Worm (Caenorhabditis elegans) whole organism, mixed stage, embryonic: ENCODE measurements around the gene F29C12.6.

Experiments used
- M03D4.4 ChIP-seq: sonication (generic microtip); optimal IDR thresholded peaks from 2 replicates; lab custom pipeline; 2017; ENCODE audit warnings: mild to moderate bottlenecking, missing genetic modification characterization, missing compliant biosample characterization
- bed-3 ChIP-seq: fragments of 200-800 bp; sonication (Bioruptor generic); optimal IDR thresholded peaks from 3 replicates; lab custom pipeline; 2018; ENCODE audit warnings: mild to moderate bottlenecking, missing genetic modification characterization, moderate library complexity, missing compliant biosample characterization
- blmp-1 ChIP-seq: fragments of 150-350 bp; optimal IDR thresholded peaks from 2 replicates; lab custom pipeline; 2014; ENCODE audit warnings: missing biosample characterization, missing genetic modification characterization
- ceh-39 ChIP-seq: fragments of 150-350 bp; optimal IDR thresholded peaks from 2 replicates; lab custom pipeline; 2014; ENCODE audit warnings: missing biosample characterization, missing genetic modification characterization
- ceh-43 ChIP-seq: fragments of 200-800 bp; sonication (Bioruptor generic); optimal IDR thresholded peaks from 2 replicates; lab custom pipeline; 2018; ENCODE audit warnings: mild to moderate bottlenecking, missing genetic modification characterization, moderate library complexity, missing compliant biosample characterization
- ceh-83 ChIP-seq: fragments of 200-800 bp; sonication (Bioruptor generic); optimal IDR thresholded peaks from 2 replicates; lab custom pipeline; 2018; ENCODE audit warnings: mild to moderate bottlenecking, missing genetic modification characterization, missing compliant biosample characterization
- ces-1 ChIP-seq: fragments of 150-350 bp; optimal IDR thresholded peaks from 2 replicates; lab custom pipeline; 2014; ENCODE audit warnings: missing biosample characterization, missing genetic modification reagents, missing genetic modification characterization
- cnd-1 ChIP-seq: fragments of 200-800 bp; sonication (Bioruptor generic); optimal IDR thresholded peaks from 2 replicates; lab custom pipeline; 2018; ENCODE audit warnings: mild to moderate bottlenecking, missing genetic modification characterization, missing compliant biosample characterization
- elt-1 ChIP-seq: sonication (generic microtip); optimal IDR thresholded peaks from 2 replicates; lab custom pipeline; 2017; ENCODE audit warnings: missing genetic modification characterization, mild to moderate bottlenecking, missing compliant biosample characterization, antibody characterized with exemption, moderate library complexity, borderline replicate concordance; ENCODE audit not compliant: insufficient read depth
- elt-3 ChIP-seq: fragments of 150-350 bp; optimal IDR thresholded peaks from 2 replicates; lab custom pipeline; 2014; ENCODE audit warnings: missing biosample characterization, missing genetic modification characterization
- flh-1 ChIP-seq: fragments of 200-800 bp; sonication (Bioruptor generic); optimal IDR thresholded peaks from 2 replicates; lab custom pipeline; 2018; ENCODE audit warnings: mild to moderate bottlenecking, missing genetic modification characterization, moderate library complexity, missing compliant biosample characterization
- ham-2 ChIP-seq: fragments of 200-800 bp; sonication (Bioruptor generic); optimal IDR thresholded peaks from 2 replicates; lab custom pipeline; 2018; ENCODE audit warnings: mild to moderate bottlenecking, missing genetic modification characterization, missing compliant biosample characterization
- hlh-1 ChIP-seq: fragments of 150-350 bp; optimal IDR thresholded peaks from 2 replicates; lab custom pipeline; 2014; ENCODE audit warnings: missing biosample characterization, missing genetic modification reagents, missing genetic modification characterization
- lin-13 ChIP-seq: fragments of 150-350 bp; optimal IDR thresholded peaks from 2 replicates; lab custom pipeline; 2014; ENCODE audit warnings: missing biosample characterization, missing genetic modification characterization
- lin-32 ChIP-seq: fragments of 200-800 bp; sonication (Bioruptor generic); optimal IDR thresholded peaks from 2 replicates; lab custom pipeline; 2018; ENCODE audit warnings: mild to moderate bottlenecking, missing genetic modification characterization, missing compliant biosample characterization
- lsy-2 ChIP-seq: fragments of 150-350 bp; optimal IDR thresholded peaks from 2 replicates; lab custom pipeline; 2014; ENCODE audit warnings: missing biosample characterization, missing genetic modification characterization
- mab-5 ChIP-seq: fragments of 150-350 bp; optimal IDR thresholded peaks from 2 replicates; lab custom pipeline; 2014; ENCODE audit warnings: missing biosample characterization, missing genetic modification characterization
- mep-1 ChIP-seq: fragments of 150-350 bp; optimal IDR thresholded peaks from 2 replicates; lab custom pipeline; 2017; ENCODE audit warnings: missing biosample characterization, missing genetic modification reagents, missing genetic modification characterization, inconsistent platforms
- mls-2 ChIP-seq: sonication (generic microtip); optimal IDR thresholded peaks from 2 replicates; lab custom pipeline; 2016; ENCODE audit warnings: mild to moderate bottlenecking, missing genetic modification characterization, moderate library complexity, missing compliant biosample characterization
- nhr-12 ChIP-seq: fragments of 150-350 bp; optimal IDR thresholded peaks from 2 replicates; lab custom pipeline; 2014; ENCODE audit warnings: missing biosample characterization, missing genetic modification characterization
- nhr-2 ChIP-seq: fragments of 150-350 bp; optimal IDR thresholded peaks from 2 replicates; lab custom pipeline; 2014; ENCODE audit warnings: missing biosample characterization, missing genetic modification characterization
- nhr-28 ChIP-seq: fragments of 150-350 bp; optimal IDR thresholded peaks from 2 replicates; lab custom pipeline; 2014; ENCODE audit warnings: missing biosample characterization, missing genetic modification characterization
- nhr-76 ChIP-seq: sonication (generic microtip); optimal IDR thresholded peaks from 2 replicates; lab custom pipeline; 2017; ENCODE audit warnings: missing biosample characterization, missing genetic modification characterization
- pha-4 ChIP-seq: fragments of 150-350 bp; optimal IDR thresholded peaks from 2 replicates; lab custom pipeline; 2018; ENCODE audit warnings: missing biosample characterization, missing genetic modification reagents, missing genetic modification characterization
- sem-2 ChIP-seq: fragments of 200-800 bp; sonication (Bioruptor generic); optimal IDR thresholded peaks from 2 replicates; lab custom pipeline; 2018; ENCODE audit warnings: mild to moderate bottlenecking, missing genetic modification characterization, missing compliant biosample characterization
- snpc-4 ChIP-seq: fragments of 150-350 bp; optimal IDR thresholded peaks from 2 replicates; lab custom pipeline; 2014; ENCODE audit warnings: missing biosample characterization, missing genetic modification characterization
- sptf-1 ChIP-seq: sonication (generic microtip); optimal IDR thresholded peaks from 2 replicates; lab custom pipeline; 2017; ENCODE audit warnings: mild to moderate bottlenecking, missing genetic modification characterization, moderate library complexity, missing compliant biosample characterization
- tbx-8 ChIP-seq: fragments of 200-800 bp; sonication (Bioruptor generic); optimal IDR thresholded peaks from 2 replicates; lab custom pipeline; 2018; ENCODE audit warnings: mild to moderate bottlenecking, missing genetic modification characterization, moderate library complexity, missing compliant biosample characterization
- unc-120 ChIP-seq: sonication (generic microtip); optimal IDR thresholded peaks from 2 replicates; lab custom pipeline; 2017; ENCODE audit warnings: missing genetic modification characterization, missing compliant biosample characterization; ENCODE audit not compliant: poor library complexity, severe bottlenecking
- unc-39 ChIP-seq: fragments of 150-350 bp; optimal IDR thresholded peaks from 2 replicates; lab custom pipeline; 2014; ENCODE audit warnings: missing biosample characterization, missing genetic modification characterization
- unc-62 ChIP-seq: fragments of 150-350 bp; optimal IDR thresholded peaks from 2 replicates; lab custom pipeline; 2014; ENCODE audit warnings: missing biosample characterization, missing genetic modification reagents, missing genetic modification characterization
- zip-8 ChIP-seq: fragments of 150-350 bp; optimal IDR thresholded peaks from 2 replicates; lab custom pipeline; 2014; ENCODE audit warnings: missing biosample characterization, missing genetic modification characterization
- ztf-11 ChIP-seq: fragments of 150-350 bp; optimal IDR thresholded peaks from 2 replicates; lab custom pipeline; 2014; ENCODE audit warnings: missing biosample characterization, missing genetic modification characterization

F29C12.6 gene

DNA sequence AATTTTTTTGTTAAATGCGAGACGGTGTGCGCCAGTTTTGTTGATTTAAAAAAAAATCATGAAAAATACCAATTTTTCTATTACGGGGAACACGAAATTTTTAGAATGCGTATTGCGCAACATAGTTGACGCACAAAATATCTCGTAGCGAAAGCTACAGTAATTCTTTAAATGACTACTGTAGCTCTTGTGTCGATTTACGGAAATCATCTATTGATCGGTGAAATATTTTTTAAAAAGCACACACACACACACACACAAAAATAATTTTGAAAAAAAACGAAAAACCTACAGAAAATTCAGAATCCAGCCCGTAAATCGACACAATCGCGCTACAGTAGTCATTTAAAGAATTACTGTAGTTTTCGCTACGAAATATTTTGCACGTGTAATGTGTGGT, 37.8 kb upstream of the F29C12.6 start:
- TF ChIP-seq zip-8 (tag; lab: Kevin White, UChicago) (peak; percentile 59), lsy-2 (tag; lab: Kevin White, UChicago) (no peak), lin-13 (tag; lab: Kevin White, UChicago) (no peak)
- TF ChIP-seq, all 35 proteins: peak for 1

DNA sequence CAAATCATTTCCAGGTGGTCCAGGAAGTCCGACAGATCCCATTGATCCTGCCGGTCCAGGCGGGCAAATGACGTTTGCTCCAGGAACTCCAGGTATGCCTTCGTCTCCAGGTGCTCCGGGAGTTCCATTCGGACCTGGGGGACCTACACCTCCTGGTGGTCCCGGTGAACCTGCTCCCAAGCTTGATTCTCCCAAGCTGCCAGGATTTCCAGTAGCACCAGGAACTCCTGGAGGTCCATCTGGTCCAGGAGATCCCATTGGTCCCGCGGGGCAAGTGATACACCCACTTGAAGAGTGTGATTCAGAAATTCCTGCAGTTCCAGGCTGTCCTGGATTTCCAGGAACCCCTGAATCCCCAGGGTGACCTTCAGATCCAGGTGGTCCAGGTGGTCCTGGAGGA, 33.4 kb upstream of the F29C12.6 start:
- no peak for TF ChIP-seq mep-1 (tag; lab: Kevin White, UChicago)
- no peak for TF ChIP-seq flh-1
- no peak for TF ChIP-seq ceh-39
- no peak for TF ChIP-seq pha-4
- no peak for TF ChIP-seq mab-5

DNA sequence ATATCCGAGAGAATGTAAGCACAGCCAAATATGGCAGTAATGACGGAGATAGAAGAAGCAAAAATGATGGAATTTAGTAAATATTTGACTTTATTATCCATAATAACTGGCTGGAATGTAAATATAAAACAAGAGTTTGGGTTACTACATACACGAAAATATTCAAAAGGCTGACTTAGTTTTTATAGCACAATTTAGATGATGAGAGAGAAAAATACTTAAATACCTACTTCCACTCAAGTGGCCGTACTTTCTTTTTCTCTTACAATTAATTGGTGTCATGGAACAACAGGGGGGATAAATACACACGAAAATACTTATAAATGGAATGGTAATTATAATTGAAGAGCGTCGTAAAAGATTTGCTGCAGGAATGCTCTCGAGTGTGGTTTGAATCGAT, 31.5 kb upstream of the F29C12.6 start, which contains the start of gene col-86:
col-86 (minus strand) TSS at position 101 of the 400 bp plus-strand sequence.
- TF ChIP-seq tbx-8 (GFP tag; lab: Kevin White, UChicago) (no peak), lsy-2 (tag; lab: Kevin White, UChicago) (no peak), sem-2 (GFP tag; lab: Kevin White, UChicago) (no peak), cnd-1 (no peak), pha-4 (no peak), ham-2 (GFP tag; lab: Kevin White, UChicago) (no peak), mls-2 (tag; lab: Kevin White, UChicago) (no peak), nhr-2 (no peak)
- TF ChIP-seq, all 35 proteins: peak for 0

DNA sequence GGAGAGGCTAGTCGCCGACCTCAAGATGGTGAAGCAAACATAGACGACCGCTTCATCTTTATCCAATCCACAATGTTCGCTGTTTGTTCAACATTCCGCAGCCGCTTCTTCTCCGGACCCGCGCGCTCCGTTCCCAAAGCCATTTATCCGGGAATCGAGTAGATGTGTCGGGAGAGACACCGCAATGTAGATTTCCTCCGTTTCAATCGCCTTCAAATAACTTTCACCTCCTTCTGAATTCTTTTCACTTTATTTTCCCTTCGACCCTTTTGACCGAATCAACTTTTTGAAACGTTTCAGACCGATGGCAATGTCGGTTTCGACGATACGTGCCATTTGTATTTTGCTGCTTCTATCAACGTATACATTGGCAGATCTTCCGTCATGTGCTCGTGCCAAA, 22.0 kb upstream of the F29C12.6 start, which contains the start of gene pqn-32:
pqn-32 (plus strand) TSS at position 301 of the 400 bp plus-strand sequence.
- TF ChIP-seq ces-1 (GFP tag; lab: Kevin White, UChicago): no peak
- TF ChIP-seq sptf-1 (tag; lab: Kevin White, UChicago): no peak
- TF ChIP-seq lin-13 (tag; lab: Kevin White, UChicago): no peak
- no peak for TF ChIP-seq lsy-2 (tag; lab: Kevin White, UChicago)
- no peak for TF ChIP-seq flh-1
- TF ChIP-seq cnd-1: no peak
- TF ChIP-seq lin-32 (GFP tag; lab: Kevin White, UChicago): no peak
- TF ChIP-seq ceh-83 (GFP tag; lab: Kevin White, UChicago): no peak
- no peak for TF ChIP-seq ceh-43 (GFP tag; lab: Kevin White, UChicago)
- TF ChIP-seq ztf-11 (tag; lab: Kevin White, UChicago): no peak
- TF ChIP-seq ceh-39: no peak

DNA sequence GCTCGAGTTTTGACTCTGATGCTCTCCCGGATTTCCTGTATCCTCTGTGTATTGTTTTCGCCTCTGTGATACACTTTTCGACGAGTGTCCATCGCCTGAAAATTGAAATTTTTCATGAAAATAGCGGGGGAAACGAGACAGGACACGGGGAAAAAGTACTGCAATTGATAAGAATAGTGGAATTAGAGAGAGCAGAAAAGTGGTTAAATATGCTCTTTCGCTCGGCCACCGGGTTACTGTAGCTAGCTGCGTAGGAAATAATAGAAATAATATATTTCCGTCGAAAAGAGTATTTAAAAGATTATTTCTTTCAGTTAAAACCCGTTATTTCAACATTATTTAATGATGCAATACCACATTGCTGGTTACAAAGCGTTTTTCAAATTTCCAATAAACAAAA, 13.0 kb upstream of the F29C12.6 start, which contains the start of gene rict-1:
rict-1 (minus strand) TSS at position 101 of the 400 bp plus-strand sequence.
- no peak for TF ChIP-seq nhr-28 (tag; lab: Kevin White, UChicago)
- TF ChIP-seq bed-3 (GFP tag; lab: Kevin White, UChicago): no peak
- TF ChIP-seq ceh-83 (GFP tag; lab: Kevin White, UChicago): no peak
- TF ChIP-seq hlh-1 (tag; lab: Kevin White, UChicago): no peak
- TF ChIP-seq snpc-4 (tag; lab: Kevin White, UChicago): no peak
- no peak for TF ChIP-seq zip-8 (tag; lab: Kevin White, UChicago)
- TF ChIP-seq sptf-1 (tag; lab: Kevin White, UChicago): no peak
- no peak for TF ChIP-seq ceh-43 (GFP tag; lab: Kevin White, UChicago)
- no peak for TF ChIP-seq sem-2 (GFP tag; lab: Kevin White, UChicago)
- no peak for TF ChIP-seq lsy-2 (tag; lab: Kevin White, UChicago)
- no peak for TF ChIP-seq blmp-1 (tag; lab: Kevin White, UChicago)
- TF ChIP-seq pha-4: no peak
- TF ChIP-seq flh-1: no peak
- TF ChIP-seq ham-2 (GFP tag; lab: Kevin White, UChicago): no peak
- no peak for TF ChIP-seq unc-62
- no peak for TF ChIP-seq mep-1 (tag; lab: Kevin White, UChicago)
- no peak for TF ChIP-seq lin-32 (GFP tag; lab: Kevin White, UChicago)
- no peak for TF ChIP-seq elt-1
- TF ChIP-seq lin-13 (tag; lab: Kevin White, UChicago): no peak
- TF ChIP-seq, all 35 proteins: peak for 0

DNA sequence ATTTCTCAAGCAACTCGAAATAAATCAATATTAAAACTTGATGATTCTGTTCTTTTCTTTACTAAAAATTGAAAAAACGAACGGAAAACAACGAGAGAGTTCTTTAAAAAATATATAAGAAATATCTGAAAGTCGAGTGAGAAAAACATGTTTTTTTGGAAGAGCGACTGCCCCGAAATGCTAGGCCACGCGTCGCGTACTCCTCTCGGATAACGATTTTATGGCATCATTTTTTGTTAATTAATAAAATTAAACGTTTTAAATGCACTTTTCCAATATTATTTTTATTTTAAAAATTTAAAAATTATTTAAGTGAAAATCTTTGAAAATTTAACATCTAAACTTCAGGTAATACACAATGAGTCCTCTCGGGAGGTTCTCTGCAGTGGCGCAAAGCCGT, 12.6 kb upstream of the F29C12.6 start, which contains the start of gene gfm-1:
gfm-1 (plus strand) TSS at position 349 of the 400 bp plus-strand sequence.
- TF ChIP-seq ceh-39 (no peak), nhr-28 (tag; lab: Kevin White, UChicago) (no peak), pha-4 (no peak), tbx-8 (GFP tag; lab: Kevin White, UChicago) (no peak), sptf-1 (tag; lab: Kevin White, UChicago) (peak; percentile 61), ces-1 (GFP tag; lab: Kevin White, UChicago) (peak; percentile 55), M03D4.4 (tag; lab: Kevin White, UChicago) (no peak), nhr-76 (tag; lab: Kevin White, UChicago) (no peak), lsy-2 (tag; lab: Kevin White, UChicago) (peak; percentile 14), unc-120 (tag; lab: Kevin White, UChicago) (no peak), zip-8 (tag; lab: Kevin White, UChicago) (no peak), lin-32 (GFP tag; lab: Kevin White, UChicago) (no peak), ham-2 (GFP tag; lab: Kevin White, UChicago) (no peak), elt-3 (no peak), mep-1 (tag; lab: Kevin White, UChicago) (peak; percentile 20), cnd-1 (no peak), mab-5 (no peak), nhr-12 (no peak), unc-39 (tag; lab: Kevin White, UChicago) (no peak)
